Worm (Caenorhabditis elegans) whole organism, L1 larva: ENCODE results near the gene C47A4.1.

Experiments used
- C04F5.9 ChIP-seq: sonication (generic microtip); optimal IDR thresholded peaks from 2 replicates; lab custom pipeline; 2016; ENCODE audit warnings: missing genetic modification characterization, missing compliant biosample characterization
- F16B12.6 ChIP-seq: fragments of 150-350 bp; optimal IDR thresholded peaks from 2 replicates; lab custom pipeline; 2014; ENCODE audit warnings: missing biosample characterization, missing genetic modification characterization
- aha-1 ChIP-seq: fragments of 150-350 bp; optimal IDR thresholded peaks from 2 replicates; lab custom pipeline; 2014; ENCODE audit warnings: missing biosample characterization, missing genetic modification characterization
- aly-2 ChIP-seq: fragments of 150-350 bp; optimal IDR thresholded peaks from 2 replicates; lab custom pipeline; 2014; ENCODE audit warnings: missing biosample characterization, missing genetic modification characterization
- blmp-1 ChIP-seq: fragments of 150-350 bp; optimal IDR thresholded peaks from 2 replicates; lab custom pipeline; 2014; ENCODE audit warnings: missing biosample characterization, missing genetic modification characterization
- ceh-8 ChIP-seq: fragments of 200-800 bp; sonication (Bioruptor generic); optimal IDR thresholded peaks from 2 replicates; lab custom pipeline; 2018; ENCODE audit warnings: mild to moderate bottlenecking, missing genetic modification characterization, moderate library complexity, missing compliant biosample characterization
- ceh-82 ChIP-seq, 3 experiments: fragments of 150-350 bp in 1 of 3; sonication (generic microtip) in 2 of 3; optimal IDR thresholded peaks; 2 replicates each; lab custom pipeline; 2014 to 2017; ENCODE audit warnings: missing biosample characterization in 3 of 3, missing genetic modification characterization in 3 of 3
- ceh-88 ChIP-seq: fragments of 200-800 bp; sonication (Bioruptor generic); IDR thresholded peaks from 2 replicates; pipeline ENCODE4 v1.3.6; 2022; ENCODE audit warnings: missing genetic modification characterization, missing compliant biosample characterization
- ceh-90 ChIP-seq: sonication (generic microtip); optimal IDR thresholded peaks from 2 replicates; lab custom pipeline; 2016; ENCODE audit warnings: missing genetic modification characterization, missing compliant biosample characterization
- efl-1 ChIP-seq, 4 experiments: fragments of 150-350 bp; optimal IDR thresholded peaks in 3 of 4; peaks in 1 of 4; 1 replicate in 1 of 4; 2 replicates in 3 of 4; lab custom pipeline; 2014; ENCODE audit warnings: missing biosample characterization in 2 of 4, missing genetic modification characterization in 2 of 4, missing genetic modification reagents in 2 of 4
- egl-13 ChIP-seq: sonication (generic microtip); optimal IDR thresholded peaks from 2 replicates; lab custom pipeline; 2016; ENCODE audit warnings: missing genotype, missing genetic modification reagents, missing genetic modification characterization, missing compliant biosample characterization
- elt-2 ChIP-seq: sonication (generic microtip); optimal IDR thresholded peaks from 2 replicates; lab custom pipeline; 2016; ENCODE audit warnings: missing genetic modification characterization, mild to moderate bottlenecking, inconsistent platforms, missing compliant biosample characterization, missing genetic modification reagents
- elt-3 ChIP-seq, 6 experiments: fragments of 150-350 bp in 1 of 6; sonication (generic microtip); optimal IDR thresholded peaks; 2 replicates each; lab custom pipeline; 2017 to 2018; ENCODE audit warnings: missing biosample characterization in 6 of 6, missing genetic modification characterization in 6 of 6, inconsistent platforms in 1 of 6
- ets-5 ChIP-seq: fragments of 200-800 bp; sonication (Bioruptor generic); IDR thresholded peaks from 2 replicates; pipeline ENCODE4 v1.3.6; 2022; ENCODE audit warnings: missing genetic modification characterization, missing compliant biosample characterization
- fkh-8 ChIP-seq: sonication (generic microtip); optimal IDR thresholded peaks from 2 replicates; lab custom pipeline; 2016; ENCODE audit warnings: mild to moderate bottlenecking, missing genetic modification characterization, missing compliant biosample characterization
- fos-1 ChIP-seq: fragments of 150-350 bp; optimal IDR thresholded peaks from 2 replicates; lab custom pipeline; 2014; ENCODE audit warnings: missing biosample characterization, missing genetic modification characterization
- hpl-2 ChIP-seq: fragments of 150-350 bp; optimal IDR thresholded peaks from 2 replicates; lab custom pipeline; 2014; ENCODE audit warnings: missing biosample characterization, missing genetic modification reagents, missing genetic modification characterization
- lin-14 ChIP-seq: fragments of 200-800 bp; sonication (Bioruptor generic); optimal IDR thresholded peaks from 2 replicates; lab custom pipeline; 2018; ENCODE audit warnings: mild to moderate bottlenecking, missing genetic modification characterization, moderate library complexity, missing compliant biosample characterization
- lin-35 ChIP-seq, 2 experiments: fragments of 150-350 bp; optimal IDR thresholded peaks; 2 replicates each; lab custom pipeline; 2014; ENCODE audit warnings: missing biosample characterization in 2 of 2, missing genetic modification characterization in 2 of 2, missing genetic modification reagents in 2 of 2
- lsy-2 ChIP-seq, 2 experiments: fragments of 150-350 bp; optimal IDR thresholded peaks; 2 replicates each; lab custom pipeline; 2014; ENCODE audit warnings: missing biosample characterization in 2 of 2, missing genetic modification characterization in 2 of 2
- mab-9 ChIP-seq: fragments of 200-800 bp; sonication (Bioruptor generic); IDR thresholded peaks from 2 replicates; pipeline ENCODE4 v1.3.6; 2022; ENCODE audit warnings: missing genetic modification reagents, missing genetic modification characterization, missing compliant biosample characterization
- mef-2 ChIP-seq: fragments of 150-350 bp; optimal IDR thresholded peaks from 2 replicates; lab custom pipeline; 2014; ENCODE audit warnings: missing biosample characterization, missing genetic modification characterization
- mep-1 ChIP-seq: fragments of 150-350 bp; optimal IDR thresholded peaks from 2 replicates; lab custom pipeline; 2014; ENCODE audit warnings: missing biosample characterization, missing genetic modification characterization
- nhr-11 ChIP-seq: fragments of 150-350 bp; optimal IDR thresholded peaks from 2 replicates; lab custom pipeline; 2014; ENCODE audit warnings: missing biosample characterization, missing genetic modification characterization
- nhr-19 ChIP-seq: fragments of 200-800 bp; sonication (Bioruptor generic); conservative IDR thresholded peaks from 2 replicates; pipeline ENCODE4 v1.3.6; 2022; ENCODE audit warnings: missing genetic modification characterization, missing compliant biosample characterization
- nhr-20 ChIP-seq: sonication (generic microtip); optimal IDR thresholded peaks from 2 replicates; lab custom pipeline; 2016; ENCODE audit warnings: mild to moderate bottlenecking, missing genetic modification characterization, missing compliant biosample characterization
- nhr-237 ChIP-seq: fragments of 150-350 bp; optimal IDR thresholded peaks from 2 replicates; lab custom pipeline; 2014; ENCODE audit warnings: missing biosample characterization, missing genetic modification characterization
- nhr-77 ChIP-seq: fragments of 150-350 bp; optimal IDR thresholded peaks from 2 replicates; lab custom pipeline; 2014; ENCODE audit warnings: missing biosample characterization, missing genetic modification characterization
- nhr-85 ChIP-seq: sonication (generic microtip); peaks from one replicate; lab custom pipeline; 2016; ENCODE audit warnings: missing genetic modification characterization, inconsistent platforms, missing compliant biosample characterization
- nhr-90 ChIP-seq: sonication (generic microtip); optimal IDR thresholded peaks from 2 replicates; lab custom pipeline; 2016; ENCODE audit warnings: mild to moderate bottlenecking, missing genetic modification characterization, missing compliant biosample characterization; ENCODE audit not compliant: poor library complexity
- pag-3 ChIP-seq: sonication (generic microtip); optimal IDR thresholded peaks from 2 replicates; lab custom pipeline; 2017; ENCODE audit warnings: missing genetic modification characterization, mild to moderate bottlenecking, missing compliant biosample characterization, antibody characterized with exemption, borderline replicate concordance; ENCODE audit not compliant: insufficient read depth
- pax-3 ChIP-seq: fragments of 200-800 bp; sonication (Bioruptor generic); optimal IDR thresholded peaks from 2 replicates; lab custom pipeline; 2018; ENCODE audit warnings: mild to moderate bottlenecking, missing genetic modification characterization, moderate library complexity, missing compliant biosample characterization
- pqm-1 ChIP-seq: sonication (generic microtip); optimal IDR thresholded peaks from 3 replicates; lab custom pipeline; 2017; ENCODE audit warnings: missing biosample characterization, missing genetic modification characterization
- rnt-1 ChIP-seq: sonication (generic microtip); optimal IDR thresholded peaks from 2 replicates; lab custom pipeline; 2016; ENCODE audit warnings: mild to moderate bottlenecking, missing genetic modification characterization, moderate library complexity, missing compliant biosample characterization
- skn-1 ChIP-seq: fragments of 150-350 bp; optimal IDR thresholded peaks from 2 replicates; lab custom pipeline; 2014; ENCODE audit warnings: missing biosample characterization, missing genetic modification characterization
- snu-23 ChIP-seq: sonication (generic microtip); optimal IDR thresholded peaks from 2 replicates; lab custom pipeline; 2016; ENCODE audit warnings: missing genetic modification characterization, missing compliant biosample characterization
- sptf-1 ChIP-seq: fragments of 150-350 bp; optimal IDR thresholded peaks from 2 replicates; lab custom pipeline; 2014; ENCODE audit warnings: missing biosample characterization, missing genetic modification characterization
- sup-37 ChIP-seq: fragments of 200-800 bp; sonication (Bioruptor generic); optimal IDR thresholded peaks from 2 replicates; lab custom pipeline; 2018; ENCODE audit warnings: mild to moderate bottlenecking, missing genetic modification characterization, missing compliant biosample characterization
- tlp-1 ChIP-seq: fragments of 150-350 bp; optimal IDR thresholded peaks from 2 replicates; lab custom pipeline; 2014; ENCODE audit warnings: missing biosample characterization, missing genetic modification characterization
- unc-30 ChIP-seq: sonication (generic microtip); optimal IDR thresholded peaks from 2 replicates; lab custom pipeline; 2017; ENCODE audit warnings: missing biosample characterization, missing genetic modification characterization
- unc-98 ChIP-seq: fragments of 200-800 bp; sonication (Bioruptor generic); IDR thresholded peaks from 2 replicates; pipeline ENCODE4 v1.3.6; 2022; ENCODE audit warnings: missing genetic modification characterization, missing compliant biosample characterization
- vab-15 ChIP-seq: sonication (generic microtip); optimal IDR thresholded peaks from 2 replicates; lab custom pipeline; 2017; ENCODE audit warnings: missing genotype, mild to moderate bottlenecking, missing genetic modification characterization, missing compliant biosample characterization
- zip-4 ChIP-seq: fragments of 200-800 bp; sonication (Bioruptor generic); optimal IDR thresholded peaks from 2 replicates; lab custom pipeline; 2018; ENCODE audit warnings: mild to moderate bottlenecking, missing genetic modification characterization, moderate library complexity, missing compliant biosample characterization

The C47A4.1 gene

DNA sequence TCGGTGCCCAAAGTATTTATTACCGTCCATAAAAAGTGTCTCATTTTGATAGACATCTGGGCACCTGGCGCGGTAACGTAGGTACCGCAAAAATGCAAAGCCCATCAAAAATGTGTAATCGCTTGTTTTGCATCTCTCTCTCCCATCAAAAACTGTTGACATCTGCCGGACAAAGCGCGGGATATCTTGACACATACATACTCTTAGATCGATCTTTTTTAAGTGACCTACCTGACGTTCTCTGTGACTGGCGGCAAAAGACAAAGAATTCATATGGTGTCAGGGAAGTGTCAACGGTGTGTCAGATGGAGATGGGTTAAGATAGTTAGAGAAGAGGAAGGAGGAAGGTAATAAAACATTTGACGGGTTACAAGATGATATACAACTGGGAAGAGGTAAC is 2.7 kb upstream of the C47A4.1 start (continued):
- no peak for TF ChIP-seq unc-98 (GFP tag; lab: Robert Waterston, UW)
- TF ChIP-seq hpl-2 (GFP tag; lab: Kevin White, UChicago) = no peak
- TF ChIP-seq sup-37 (GFP tag; lab: Kevin White, UChicago) = no peak
- no peak for TF ChIP-seq aly-2 (tag; lab: Kevin White, UChicago)
- peak; percentile 69 for TF ChIP-seq blmp-1 (tag; lab: Kevin White, UChicago)
- peak in 1 of 6 experiments; percentile 35 for TF ChIP-seq elt-3 (tag; optimal IDR thresholded peaks at IDR 0.05; lab: Kevin White, UChicago)
- no peak for TF ChIP-seq rnt-1 (tag; lab: Kevin White, UChicago)
- TF ChIP-seq zip-4 (GFP tag; lab: Kevin White, UChicago) = no peak
- TF ChIP-seq lin-14 (GFP tag; lab: Kevin White, UChicago) = peak; percentile 74
- no peak for TF ChIP-seq ceh-88
- TF ChIP-seq mab-9 = no peak
- no peak for TF ChIP-seq pax-3 (tag; lab: Kevin White, UChicago)
- no peak for TF ChIP-seq ceh-90 (tag; lab: Kevin White, UChicago)
- TF ChIP-seq mef-2 = no peak

DNA sequence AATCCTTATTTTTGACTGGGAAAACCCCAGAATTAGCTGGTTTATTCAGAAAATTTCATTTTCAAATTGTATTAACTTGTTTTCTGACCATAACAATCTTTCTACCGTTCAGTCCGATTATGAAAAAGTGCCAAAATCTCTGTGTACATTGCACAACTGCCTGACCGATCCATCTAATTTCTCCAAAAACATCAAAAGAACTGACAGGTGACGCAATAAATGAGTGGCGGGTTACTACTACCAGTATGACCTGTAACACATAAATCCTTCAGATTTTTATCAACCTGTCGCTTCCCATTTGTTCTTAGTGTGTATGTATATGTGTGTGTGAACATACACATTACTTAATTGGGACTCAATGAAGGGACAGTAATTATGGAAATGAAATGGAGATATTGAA is 556 bp upstream of the C47A4.1 start:
- TF ChIP-seq blmp-1 (tag; lab: Kevin White, UChicago) (peak; percentile 8), ceh-88 (no peak)

DNA sequence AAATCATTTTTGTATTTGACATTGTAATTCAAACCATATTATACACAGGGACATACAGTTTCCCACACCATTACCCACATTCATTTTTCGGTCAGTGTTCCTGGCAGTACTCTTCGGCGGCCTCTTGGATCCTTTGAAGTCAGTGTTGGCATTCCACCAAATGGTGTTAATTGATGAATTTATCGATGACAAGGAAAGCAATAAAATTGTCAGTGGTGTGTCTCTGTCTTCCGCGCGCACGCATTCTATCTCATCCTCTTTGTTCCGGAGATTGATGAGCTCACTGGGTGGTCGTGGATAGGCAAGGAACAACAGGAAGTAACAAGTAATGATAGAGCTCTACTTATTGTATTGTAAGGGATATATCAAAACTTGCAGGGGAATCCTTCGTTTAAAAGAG is 5.8 kb downstream of the C47A4.1 start:
- TF ChIP-seq skn-1 (tag; lab: Kevin White, UChicago) = no peak
- no peak for TF ChIP-seq mef-2
- no peak for TF ChIP-seq fos-1 (tag; lab: Kevin White, UChicago)

DNA sequence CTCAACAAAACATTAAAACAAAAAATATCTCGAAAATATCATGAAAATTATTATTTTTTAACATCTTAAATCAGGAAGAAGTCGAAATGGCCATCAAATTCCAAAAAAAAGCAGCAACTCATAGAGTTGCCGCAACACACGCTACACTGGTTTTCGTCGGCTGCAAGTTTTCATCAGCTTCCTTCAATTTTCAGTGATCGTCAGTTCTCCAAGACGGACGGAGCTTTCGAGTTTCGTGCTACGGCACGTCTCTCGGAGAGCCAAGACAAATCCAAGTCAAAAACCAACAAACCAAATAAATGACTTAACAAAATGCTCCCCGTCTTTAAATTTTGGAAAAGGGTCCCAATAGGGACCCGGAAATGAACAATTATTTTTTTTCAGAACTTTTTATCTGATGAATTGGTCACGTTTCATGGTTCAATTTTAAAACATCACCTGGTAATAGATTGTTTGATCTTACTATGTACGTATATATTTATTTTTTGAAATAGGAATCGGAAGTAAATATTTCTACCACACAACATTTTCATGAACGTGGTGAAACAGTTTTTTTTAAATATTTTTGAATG is 7.0 kb downstream of the C47A4.1 start:
- TF ChIP-seq nhr-77 (tag; lab: Kevin White, UChicago) (no peak), nhr-85 (no peak), F16B12.6 (no peak), snu-23 (GFP tag; lab: Kevin White, UChicago) (no peak), C04F5.9 (tag; lab: Kevin White, UChicago) (no peak), egl-13 (tag; lab: Kevin White, UChicago) (no peak), fkh-8 (no peak), aha-1 (tag; lab: Kevin White, UChicago) (no peak), lsy-2 (tag; optimal IDR thresholded peaks at IDR 0.05; lab: Kevin White, UChicago) (no peak), aly-2 (tag; lab: Kevin White, UChicago) (no peak), ceh-82 (tag; optimal IDR thresholded peaks at IDR 0.05; lab: Kevin White, UChicago) (no peak), vab-15 (tag; lab: Kevin White, UChicago) (no peak)

DNA sequence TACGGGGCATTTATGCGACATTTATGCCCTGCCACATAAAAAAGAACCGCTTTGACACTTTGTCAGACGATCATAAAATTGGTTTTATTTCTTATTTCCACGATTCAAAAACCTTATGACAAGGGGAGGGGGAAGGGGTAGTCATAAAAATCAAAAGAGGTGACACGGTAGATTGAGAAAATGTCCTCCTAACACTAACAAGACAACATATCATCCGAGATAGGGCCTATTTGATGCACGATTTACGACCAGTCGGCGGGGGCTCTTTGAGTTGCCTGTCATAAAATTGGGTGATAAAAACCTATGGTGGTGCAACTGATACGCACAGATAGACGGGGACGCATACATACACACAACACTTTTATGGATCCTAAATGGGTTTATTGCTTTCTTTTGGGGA is 8.3 kb downstream of the C47A4.1 start:
- TF ChIP-seq mep-1 (tag; lab: Kevin White, UChicago) (no peak), zip-4 (GFP tag; lab: Kevin White, UChicago) (no peak), nhr-85 (peak; percentile 6), sptf-1 (tag; lab: Kevin White, UChicago) (no peak), mab-9 (no peak), nhr-19 (GFP tag; lab: Robert Waterston, UW) (no peak), blmp-1 (tag; lab: Kevin White, UChicago) (no peak), nhr-90 (tag; lab: Kevin White, UChicago) (peak; percentile 42), aly-2 (tag; lab: Kevin White, UChicago) (no peak), unc-98 (GFP tag; lab: Robert Waterston, UW) (no peak), efl-1 (optimal IDR thresholded peaks at IDR 0.05; lab: Kevin White, UChicago) (no peak), efl-1 (GFP tag; optimal IDR thresholded peaks at IDR 0.05 in 1 of 2; lab: Kevin White, UChicago) (no peak), pax-3 (tag; lab: Kevin White, UChicago) (peak; percentile 62), ceh-8 (GFP tag; lab: Kevin White, UChicago) (no peak), nhr-20 (tag; lab: Kevin White, UChicago) (peak; percentile 4), nhr-11 (tag; lab: Kevin White, UChicago) (no peak), ets-5 (GFP tag; lab: Robert Waterston, UW) (no peak), unc-30 (tag; lab: Kevin White, UChicago) (no peak), lin-35 (GFP tag; optimal IDR thresholded peaks at IDR 0.05; lab: Kevin White, UChicago) (peak in 1 of 2 experiments; percentile 26), pag-3 (tag; lab: Kevin White, UChicago) (no peak), ceh-82 (tag; optimal IDR thresholded peaks at IDR 0.05; lab: Kevin White, UChicago) (no peak), hpl-2 (GFP tag; lab: Kevin White, UChicago) (no peak), nhr-237 (no peak), elt-2 (tag; lab: Kevin White, UChicago) (peak; percentile 93), tlp-1 (no peak), ceh-90 (tag; lab: Kevin White, UChicago) (no peak), skn-1 (tag; lab: Kevin White, UChicago) (no peak), pqm-1 (tag; lab: Kevin White, UChicago) (peak; percentile 11)
